Worm (Caenorhabditis elegans): ENCODE results near the gene bgal-1.

- no peak for TF ChIP-seq lin-13 (tag; optimal IDR thresholded peaks at IDR 0.05)
- no peak for TF ChIP-seq pha-4 (tag; optimal IDR thresholded peaks at IDR 0.05)
- TF ChIP-seq nhr-237 (tag; optimal IDR thresholded peaks at IDR 0.05): no peak
- TF ChIP-seq nhr-28 (tag; optimal IDR thresholded peaks at IDR 0.05): no peak
- no peak for TF ChIP-seq zip-8 (tag; optimal IDR thresholded peaks at IDR 0.05)
- TF ChIP-seq unc-62 (GFP tag; optimal IDR thresholded peaks at IDR 0.05): no peak
- TF ChIP-seq drap-1 (GFP tag; optimal IDR thresholded peaks at IDR 0.05): no peak
- TF ChIP-seq ztf-11 (tag; optimal IDR thresholded peaks at IDR 0.05): no peak
- no peak for TF ChIP-seq ceh-83 (GFP tag; optimal IDR thresholded peaks at IDR 0.05)
- TF ChIP-seq unc-120 (tag; optimal IDR thresholded peaks at IDR 0.05; ENCODE audit: poor library complexity, severe bottlenecking): no peak
- TF ChIP-seq elt-3 (tag; optimal IDR thresholded peaks at IDR 0.05): no peak
Measured at ce11 chrV:11254980-11255379, 29.2 kb upstream of the bgal-1 start, which contains the start of gene srsx-31.
